Fruit fly (Drosophila melanogaster) whole organism, adult: Measurements from ENCODE around the gene Mob3.

Experiments
- CG11617 ChIP-seq: fragments of 200-800 bp; sonication (Bioruptor generic); optimal IDR thresholded peaks from 2 replicates; lab custom pipeline; 2017; ENCODE audit warnings: mild to moderate bottlenecking, missing biosample characterization, missing genetic modification reagents, missing genetic modification characterization
- CG12768 ChIP-seq: fragments of 200-800 bp; sonication (Bioruptor generic); optimal IDR thresholded peaks from 2 replicates; lab custom pipeline; 2017; ENCODE audit warnings: missing biosample characterization, missing genetic modification characterization, mild to moderate bottlenecking, moderate library complexity, missing genetic modification reagents
- CG14711 ChIP-seq: fragments of 200-800 bp; sonication (Bioruptor generic); optimal IDR thresholded peaks from 2 replicates; lab custom pipeline; 2018; ENCODE audit warnings: missing biosample characterization, mild to moderate bottlenecking, missing genetic modification characterization, moderate library complexity
- CG1620 ChIP-seq: fragments of 200-800 bp; sonication (Bioruptor generic); optimal IDR thresholded peaks from 2 replicates; lab custom pipeline; 2016; ENCODE audit warnings: missing biosample characterization, missing genetic modification characterization
- CG33017 ChIP-seq: fragments of 200-800 bp; sonication (Bioruptor generic); optimal IDR thresholded peaks from 2 replicates; lab custom pipeline; 2018; ENCODE audit warnings: missing biosample characterization, mild to moderate bottlenecking, missing genetic modification characterization, moderate library complexity
- CG5204 ChIP-seq: fragments of 200-800 bp; sonication (Bioruptor generic); optimal IDR thresholded peaks from 2 replicates; lab custom pipeline; 2016; ENCODE audit warnings: missing biosample characterization, missing genetic modification characterization
- CG7045 ChIP-seq: fragments of 200-800 bp; sonication (Bioruptor generic); optimal IDR thresholded peaks from 2 replicates; lab custom pipeline; 2017; ENCODE audit warnings: missing biosample characterization, mild to moderate bottlenecking, missing genetic modification characterization
- CG7101 ChIP-seq: fragments of 200-800 bp; sonication (Bioruptor generic); optimal IDR thresholded peaks from 2 replicates; lab custom pipeline; 2018; ENCODE audit warnings: missing biosample characterization, mild to moderate bottlenecking, missing genetic modification characterization, moderate library complexity
- Clk ChIP-seq: fragments of 200-800 bp; sonication (Bioruptor generic); optimal IDR thresholded peaks from 2 replicates; lab custom pipeline; 2017; ENCODE audit warnings: missing biosample characterization, missing genetic modification characterization
- Crg-1 ChIP-seq: fragments of 200-800 bp; sonication (Bioruptor generic); optimal IDR thresholded peaks from 2 replicates; lab custom pipeline; 2016; ENCODE audit warnings: missing biosample characterization, missing genetic modification characterization
- Hr96 ChIP-seq: fragments of 200-800 bp; sonication (Bioruptor generic); optimal IDR thresholded peaks from 2 replicates; lab custom pipeline; 2016; ENCODE audit warnings: missing biosample characterization, missing genetic modification characterization
- Mnt ChIP-seq: fragments of 200-800 bp; sonication (Bioruptor generic); optimal IDR thresholded peaks from 2 replicates; lab custom pipeline; 2016; ENCODE audit warnings: missing biosample characterization, mild to moderate bottlenecking, missing genetic modification characterization
- bab1 ChIP-seq: fragments of 200-800 bp; sonication (Bioruptor generic); optimal IDR thresholded peaks from 3 replicates; lab custom pipeline; 2019; ENCODE audit warnings: missing biosample characterization, mild to moderate bottlenecking, missing genetic modification characterization, moderate library complexity
- cic ChIP-seq: fragments of 200-800 bp; sonication (Bioruptor generic); optimal IDR thresholded peaks from 2 replicates; lab custom pipeline; 2017; ENCODE audit warnings: missing biosample characterization, mild to moderate bottlenecking, missing genetic modification characterization, moderate library complexity
- cnc ChIP-seq, 2 experiments: fragments of >200 bp; optimal IDR thresholded peaks; 2 replicates each; lab custom pipeline; 2017
- kay ChIP-seq: fragments of 200-800 bp; sonication (Bioruptor generic); peaks from one replicate; lab custom pipeline; 2016; ENCODE audit warnings: missing biosample characterization, missing genetic modification characterization, borderline replicate concordance
- ovo ChIP-seq: fragments of 200-800 bp; sonication (Bioruptor generic); optimal IDR thresholded peaks from 2 replicates; lab custom pipeline; 2016; ENCODE audit warnings: missing biosample characterization, missing genetic modification characterization
- pad ChIP-seq: fragments of 200-800 bp; sonication (Bioruptor generic); optimal IDR thresholded peaks from 3 replicates; lab custom pipeline; 2017; ENCODE audit warnings: missing biosample characterization, missing genetic modification characterization, mild to moderate bottlenecking, moderate library complexity, missing genetic modification reagents
- tj ChIP-seq: fragments of 200-800 bp; sonication (Bioruptor generic); optimal IDR thresholded peaks from 3 replicates; lab custom pipeline; 2017; ENCODE audit warnings: missing biosample characterization, mild to moderate bottlenecking, missing genetic modification characterization, moderate library complexity
- toe ChIP-seq: fragments of 200-800 bp; sonication (Bioruptor generic); optimal IDR thresholded peaks from 2 replicates; lab custom pipeline; 2016; ENCODE audit warnings: missing biosample characterization, missing genetic modification characterization

Mob3 gene

DNA sequence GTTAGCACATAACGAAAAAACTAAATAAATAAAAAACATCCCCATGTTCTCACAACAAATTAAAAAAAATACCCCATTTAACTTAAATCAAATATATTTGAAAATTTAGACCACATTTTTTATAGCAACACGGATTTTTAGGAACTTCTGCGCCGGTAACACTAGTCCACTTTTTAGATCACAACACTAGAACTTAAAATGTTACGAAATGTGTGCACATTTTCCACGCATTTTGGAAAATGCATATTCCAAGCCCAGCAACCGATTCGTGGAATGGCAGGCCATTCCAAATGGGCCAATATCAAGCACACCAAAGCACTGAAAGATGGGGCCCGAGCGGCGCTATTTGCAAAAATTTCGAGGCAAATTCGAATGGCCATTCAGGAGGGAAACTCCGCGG, 3.6 kb downstream of the Mob3 start, which contains the start of gene CG4957:
Gene CG4957 (plus strand): TSS at position 185 of the 400 bp plus-strand sequence.
- TF ChIP-seq Hr96 (GFP tag; lab: Kevin White, UChicago) (no peak), ovo (no peak), tj (GFP tag; lab: Kevin White, UChicago) (no peak), cnc (optimal IDR thresholded peaks at IDR 0.05; lab: Kevin White, UChicago) (no peak), bab1 (no peak)

- TF ChIP-seq pad (GFP tag; lab: Kevin White, UChicago), result no peak
Measured at dm6 chr2L:10269854-10270253, 4.7 kb downstream of the Mob3 start, which contains the start of gene Mulk. Gene Mulk (plus strand): TSS chr2L:10270051.

dm6 chr2L:10272224-10272623, 7.1 kb downstream of the Mob3 start, which contains the start of gene trk:
Gene trk (minus strand): TSS chr2L:10272324.
- no peak for TF ChIP-seq CG7101 (tag; lab: Kevin White, UChicago)
- no peak for TF ChIP-seq Hr96 (GFP tag; lab: Kevin White, UChicago)
- TF ChIP-seq CG14711 (tag; lab: Kevin White, UChicago), result no peak
- no peak for TF ChIP-seq kay
- no peak for TF ChIP-seq cnc (optimal IDR thresholded peaks at IDR 0.05; lab: Kevin White, UChicago)
- TF ChIP-seq bab1, result no peak
- no peak for TF ChIP-seq CG5204 (GFP tag; lab: Kevin White, UChicago)
- TF ChIP-seq toe (GFP tag; lab: Kevin White, UChicago), result no peak
- no peak for TF ChIP-seq pad (GFP tag; lab: Kevin White, UChicago)
- TF ChIP-seq Clk (GFP tag; lab: Kevin White, UChicago), result no peak
- no peak for TF ChIP-seq Crg-1 (GFP tag; lab: Kevin White, UChicago)
- no peak for TF ChIP-seq ovo
- no peak for TF ChIP-seq cic (GFP tag; lab: Kevin White, UChicago)
- TF ChIP-seq CG11617 (GFP tag; lab: Kevin White, UChicago), result no peak
- no peak for TF ChIP-seq Mnt (GFP tag; lab: Kevin White, UChicago)
- TF ChIP-seq CG1620 (GFP tag; lab: Kevin White, UChicago), result no peak
- no peak for TF ChIP-seq CG12768 (GFP tag; lab: Kevin White, UChicago)
- TF ChIP-seq CG7045 (GFP tag; lab: Kevin White, UChicago), result no peak
- TF ChIP-seq tj (GFP tag; lab: Kevin White, UChicago), result no peak

- TF ChIP-seq Crg-1 (GFP tag; lab: Kevin White, UChicago) (no peak), CG7101 (tag; lab: Kevin White, UChicago) (peak; percentile 15), tj (GFP tag; lab: Kevin White, UChicago) (peak; percentile 25), CG1620 (GFP tag; lab: Kevin White, UChicago) (no peak), pad (GFP tag; lab: Kevin White, UChicago) (no peak), CG11617 (GFP tag; lab: Kevin White, UChicago) (peak; percentile 50), cnc (optimal IDR thresholded peaks at IDR 0.05; lab: Kevin White, UChicago) (no peak), kay (peak; percentile 45), CG33017 (no peak), CG14711 (tag; lab: Kevin White, UChicago) (peak; percentile 64), bab1 (peak; percentile 63), Mnt (GFP tag; lab: Kevin White, UChicago) (no peak), ovo (no peak), CG7045 (GFP tag; lab: Kevin White, UChicago) (peak; percentile 68), CG12768 (GFP tag; lab: Kevin White, UChicago) (peak; percentile 29), Hr96 (GFP tag; lab: Kevin White, UChicago) (no peak)
Measured at dm6 chr2L:10276436-10276835, 11.3 kb downstream of the Mob3 start.

- TF ChIP-seq CG11617 (GFP tag; lab: Kevin White, UChicago) (peak; percentile 30), Mnt (GFP tag; lab: Kevin White, UChicago) (peak; percentile 51), kay (peak; percentile 70), tj (GFP tag; lab: Kevin White, UChicago) (peak; percentile 21), CG5204 (GFP tag; lab: Kevin White, UChicago) (no peak), cic (GFP tag; lab: Kevin White, UChicago) (no peak), CG12768 (GFP tag; lab: Kevin White, UChicago) (peak; percentile 32)
Measured at dm6 chr2L:10276846-10277245, 11.7 kb downstream of the Mob3 start.

- TF ChIP-seq CG1620 (GFP tag; lab: Kevin White, UChicago), result peak; percentile 41
- no peak for TF ChIP-seq pad (GFP tag; lab: Kevin White, UChicago)
- TF ChIP-seq CG12768 (GFP tag; lab: Kevin White, UChicago), result no peak
- no peak for TF ChIP-seq Clk (GFP tag; lab: Kevin White, UChicago)
- TF ChIP-seq CG14711 (tag; lab: Kevin White, UChicago), result no peak
- TF ChIP-seq Hr96 (GFP tag; lab: Kevin White, UChicago), result no peak
- TF ChIP-seq kay, result peak; percentile 71
- TF ChIP-seq Mnt (GFP tag; lab: Kevin White, UChicago), result no peak
- TF ChIP-seq ovo, result no peak
- no peak for TF ChIP-seq CG7045 (GFP tag; lab: Kevin White, UChicago)
- TF ChIP-seq CG5204 (GFP tag; lab: Kevin White, UChicago), result no peak
- no peak for TF ChIP-seq cic (GFP tag; lab: Kevin White, UChicago)
- peak; percentile 34 for TF ChIP-seq bab1
- no peak for TF ChIP-seq CG11617 (GFP tag; lab: Kevin White, UChicago)
- TF ChIP-seq cnc (optimal IDR thresholded peaks at IDR 0.05; lab: Kevin White, UChicago), result no peak
- TF ChIP-seq tj (GFP tag; lab: Kevin White, UChicago), result no peak
- TF ChIP-seq CG7101 (tag; lab: Kevin White, UChicago), result peak; percentile 3
Measured at dm6 chr2L:10277362-10277761, 12.2 kb downstream of the Mob3 start.
